Fruit fly (Drosophila melanogaster) whole organism, pupa: Measurements from ENCODE around the gene scyl.

Experiments used
- CG10348 ChIP-seq: fragments of 200-800 bp; sonication (Bioruptor generic); IDR thresholded peaks from 2 replicates; pipeline ENCODE4 v1.3.6; 2022; ENCODE audit warnings: missing biosample characterization, missing genetic modification characterization
- CG12605 ChIP-seq: fragments of 200-800 bp; sonication (Bioruptor generic); IDR thresholded peaks from 2 replicates; pipeline ENCODE4 v1.3.6; 2022; ENCODE audit warnings: missing biosample characterization, missing genetic modification characterization
- CG13204 ChIP-seq: fragments of 200-800 bp; sonication (Bioruptor generic); optimal IDR thresholded peaks from 2 replicates; lab custom pipeline; 2018; ENCODE audit warnings: missing biosample characterization, mild to moderate bottlenecking, missing genetic modification characterization, moderate library complexity
- CG14655 ChIP-seq: fragments of 200-800 bp; sonication (Bioruptor generic); optimal IDR thresholded peaks from 3 replicates; lab custom pipeline; 2017; ENCODE audit warnings: mild to moderate bottlenecking, missing biosample characterization, missing genetic modification reagents, missing genetic modification characterization
- CG15710 ChIP-seq: fragments of 200-800 bp; sonication (Bioruptor generic); optimal IDR thresholded peaks from 2 replicates; lab custom pipeline; 2018; ENCODE audit warnings: missing biosample characterization, mild to moderate bottlenecking, missing genetic modification characterization, moderate library complexity
- CG17806 ChIP-seq: fragments of 200-800 bp; sonication (Bioruptor generic); optimal IDR thresholded peaks from 2 replicates; lab custom pipeline; 2018; ENCODE audit warnings: missing biosample characterization, mild to moderate bottlenecking, missing genetic modification characterization, moderate library complexity
- CG32121 ChIP-seq: fragments of 200-800 bp; sonication (Bioruptor generic); IDR thresholded peaks from 2 replicates; pipeline ENCODE4 v1.3.6; 2022; ENCODE audit warnings: missing biosample characterization, missing genetic modification characterization
- CG34367 ChIP-seq: fragments of 200-800 bp; sonication (Bioruptor generic); optimal IDR thresholded peaks from 2 replicates; lab custom pipeline; 2018; ENCODE audit warnings: missing biosample characterization, mild to moderate bottlenecking, missing genetic modification characterization
- CG4496 ChIP-seq: fragments of 200-800 bp; sonication (Bioruptor generic); IDR thresholded peaks from 3 replicates; pipeline ENCODE4 v1.3.6; 2022; ENCODE audit warnings: missing biosample characterization, missing genetic modification characterization
- CG8159 ChIP-seq: fragments of 200-800 bp; sonication (Bioruptor generic); optimal IDR thresholded peaks from 3 replicates; lab custom pipeline; 2018; ENCODE audit warnings: missing biosample characterization, mild to moderate bottlenecking, missing genetic modification characterization, moderate library complexity
- CG8301 ChIP-seq: fragments of 200-800 bp; sonication (Bioruptor generic); optimal IDR thresholded peaks from 2 replicates; lab custom pipeline; 2018; ENCODE audit warnings: missing biosample characterization, mild to moderate bottlenecking, missing genetic modification characterization
- CG9948 ChIP-seq: fragments of 200-800 bp; sonication (Bioruptor generic); optimal IDR thresholded peaks from 2 replicates; lab custom pipeline; 2018; ENCODE audit warnings: missing biosample characterization, mild to moderate bottlenecking, missing genetic modification characterization, moderate library complexity
- D1 ChIP-seq: fragments of 200-800 bp; sonication (Bioruptor generic); optimal IDR thresholded peaks from 2 replicates; lab custom pipeline; 2018; ENCODE audit warnings: missing biosample characterization, mild to moderate bottlenecking, missing genetic modification characterization, moderate library complexity
- EcR ChIP-seq: fragments of 200-800 bp; sonication (Bioruptor generic); optimal IDR thresholded peaks from 3 replicates; lab custom pipeline; 2019; ENCODE audit warnings: missing biosample characterization, missing genetic modification characterization, mild to moderate bottlenecking, moderate library complexity, missing genetic modification reagents
- Ets98B ChIP-seq: fragments of 200-800 bp; sonication (Bioruptor generic); IDR thresholded peaks from 2 replicates; pipeline ENCODE4 v1.3.6; 2022; ENCODE audit warnings: missing biosample characterization, missing genetic modification characterization
- Pif1A ChIP-seq: fragments of 200-800 bp; sonication (Bioruptor generic); optimal IDR thresholded peaks from 3 replicates; lab custom pipeline; 2016; ENCODE audit warnings: missing biosample characterization, missing genetic modification characterization
- Pif1B ChIP-seq: fragments of 200-800 bp; sonication (Bioruptor generic); optimal IDR thresholded peaks from 3 replicates; lab custom pipeline; 2016; ENCODE audit warnings: missing biosample characterization, missing genetic modification characterization
- Snoo ChIP-seq: fragments of 200-800 bp; sonication (Bioruptor generic); optimal IDR thresholded peaks from 3 replicates; lab custom pipeline; 2017; ENCODE audit warnings: missing biosample characterization, mild to moderate bottlenecking, missing genetic modification characterization, inconsistent platforms
- fd96Ca ChIP-seq: fragments of 200-800 bp; sonication (Bioruptor generic); IDR thresholded peaks from 3 replicates; pipeline ENCODE4 v1.3.6; 2022; ENCODE audit warnings: missing biosample characterization, missing genetic modification characterization
- gl ChIP-seq: fragments of 200-800 bp; sonication (Bioruptor generic); optimal IDR thresholded peaks from 2 replicates; lab custom pipeline; 2018; ENCODE audit warnings: missing biosample characterization, mild to moderate bottlenecking, missing genetic modification characterization
- rn ChIP-seq: fragments of 200-800 bp; sonication (Bioruptor generic); IDR thresholded peaks from 2 replicates; pipeline ENCODE4 v1.3.6; 2022; ENCODE audit warnings: missing biosample characterization, missing genetic modification characterization

The scyl gene

DNA sequence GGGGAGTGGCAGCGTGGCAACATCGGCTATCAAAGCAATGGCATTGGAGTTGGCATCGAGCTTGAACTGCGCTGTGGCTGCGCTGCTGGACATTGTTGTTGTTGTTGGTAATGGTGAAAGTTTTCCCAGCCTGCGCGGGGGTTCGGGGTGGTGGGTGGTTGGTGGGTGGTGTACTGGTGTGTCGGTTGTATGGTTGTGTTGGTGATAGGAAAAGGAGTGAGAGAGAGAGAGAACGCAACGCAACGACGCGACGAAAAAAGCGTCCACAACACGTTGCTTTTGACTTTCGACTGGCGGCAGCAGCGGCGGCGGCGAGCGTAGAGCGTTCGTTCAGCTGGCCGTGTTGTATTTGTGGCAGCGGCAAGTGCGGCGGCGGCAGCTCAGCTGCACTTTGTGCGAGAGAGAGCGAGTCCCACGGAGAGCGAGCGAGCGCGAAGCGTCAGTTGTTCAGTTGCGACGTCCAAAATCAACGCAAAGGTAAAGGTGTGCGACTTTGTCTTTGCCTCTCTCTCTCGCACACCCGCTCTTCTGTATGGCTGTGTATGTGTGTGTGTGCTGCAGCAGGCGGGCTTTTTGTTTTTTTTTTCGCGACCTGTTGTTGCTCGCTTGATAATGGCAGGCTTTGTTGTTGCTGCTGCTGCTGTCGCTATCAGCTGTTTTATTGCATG is 42.5 kb downstream of the scyl start:
- TF ChIP-seq CG12605 (peak; percentile 61; the same call in 1 of the 2 replicates), CG13204 (GFP tag; lab: Kevin White, UChicago) (peak; percentile 95), CG34367 (no peak), CG9948 (no peak), CG10348 (GFP tag; lab: Robert Waterston, UW) (no peak), Ets98B (peak; percentile 66), CG17806 (tag; lab: Kevin White, UChicago) (no peak), gl (tag; lab: Kevin White, UChicago) (no peak), CG8301 (tag; lab: Kevin White, UChicago) (no peak), CG4496 (no peak), CG8159 (tag; lab: Kevin White, UChicago) (no peak), fd96Ca (peak; percentile 64), EcR (GFP tag; lab: Kevin White, UChicago) (peak; percentile 25), CG14655 (GFP tag; lab: Kevin White, UChicago) (no peak), D1 (no peak), CG32121 (GFP tag; lab: Robert Waterston, UW) (peak; percentile 71)
- TF ChIP-seq, all 21 proteins: peak for 6

DNA sequence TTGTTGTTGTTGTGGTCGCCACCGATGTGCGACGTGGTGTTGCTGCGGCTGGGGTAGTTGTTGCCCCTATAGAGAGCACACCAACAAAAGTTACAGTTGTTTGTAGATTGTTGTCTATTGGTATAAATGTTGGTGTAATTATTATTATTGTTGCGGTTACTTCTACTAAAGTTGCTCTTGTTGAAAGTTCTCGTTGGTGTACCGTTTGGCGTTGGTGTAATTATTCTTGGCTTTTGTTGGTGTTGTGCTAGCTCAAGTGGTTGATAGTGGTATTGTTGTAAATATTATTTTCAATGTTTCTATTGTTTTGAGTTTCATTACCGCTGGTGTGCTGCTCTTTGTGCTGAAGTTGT is 43.0 kb downstream of the scyl start:
- TF ChIP-seq fd96Ca: no peak
- no peak for TF ChIP-seq Pif1A (GFP tag; lab: Kevin White, UChicago)
- no peak for TF ChIP-seq CG4496
- TF ChIP-seq, all 21 proteins: peak for 0

DNA sequence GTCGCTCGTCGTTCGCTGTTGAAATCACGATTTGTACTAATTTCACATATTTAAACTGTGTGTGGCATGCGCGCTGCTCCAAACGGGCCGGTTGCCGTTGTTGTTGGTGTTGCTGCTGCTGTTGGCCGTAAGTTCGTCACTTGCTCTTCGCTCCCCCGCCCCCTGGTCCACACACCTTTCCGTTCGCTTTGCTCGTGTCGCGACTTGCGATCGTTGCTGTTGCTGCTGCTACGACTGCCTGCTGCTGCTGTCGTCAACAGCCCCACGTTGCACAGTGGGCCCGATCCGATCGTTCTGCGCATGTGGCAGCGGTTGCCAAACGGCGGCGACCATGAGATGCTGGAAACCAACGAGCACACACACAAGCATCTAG is 43.7 kb downstream of the scyl start, which contains the start of gene Dyro:
Gene Dyro (minus strand): TSS at position 143 of the 373 bp plus-strand sequence.
- TF ChIP-seq CG14655 (GFP tag; lab: Kevin White, UChicago) (no peak), Ets98B (peak; percentile 36; the same call in 1 of the 2 replicates), CG17806 (tag; lab: Kevin White, UChicago) (no peak), CG32121 (GFP tag; lab: Robert Waterston, UW) (peak; percentile 73), CG8159 (tag; lab: Kevin White, UChicago) (no peak), CG10348 (GFP tag; lab: Robert Waterston, UW) (no peak), D1 (no peak), Snoo (tag; lab: Kevin White, UChicago) (no peak), CG8301 (tag; lab: Kevin White, UChicago) (no peak), Pif1B (GFP tag; lab: Kevin White, UChicago) (no peak), CG13204 (GFP tag; lab: Kevin White, UChicago) (peak; percentile 94), gl (tag; lab: Kevin White, UChicago) (no peak), CG12605 (no peak), CG4496 (no peak; the same call in 2 of the 3 replicates), Pif1A (GFP tag; lab: Kevin White, UChicago) (no peak)

DNA sequence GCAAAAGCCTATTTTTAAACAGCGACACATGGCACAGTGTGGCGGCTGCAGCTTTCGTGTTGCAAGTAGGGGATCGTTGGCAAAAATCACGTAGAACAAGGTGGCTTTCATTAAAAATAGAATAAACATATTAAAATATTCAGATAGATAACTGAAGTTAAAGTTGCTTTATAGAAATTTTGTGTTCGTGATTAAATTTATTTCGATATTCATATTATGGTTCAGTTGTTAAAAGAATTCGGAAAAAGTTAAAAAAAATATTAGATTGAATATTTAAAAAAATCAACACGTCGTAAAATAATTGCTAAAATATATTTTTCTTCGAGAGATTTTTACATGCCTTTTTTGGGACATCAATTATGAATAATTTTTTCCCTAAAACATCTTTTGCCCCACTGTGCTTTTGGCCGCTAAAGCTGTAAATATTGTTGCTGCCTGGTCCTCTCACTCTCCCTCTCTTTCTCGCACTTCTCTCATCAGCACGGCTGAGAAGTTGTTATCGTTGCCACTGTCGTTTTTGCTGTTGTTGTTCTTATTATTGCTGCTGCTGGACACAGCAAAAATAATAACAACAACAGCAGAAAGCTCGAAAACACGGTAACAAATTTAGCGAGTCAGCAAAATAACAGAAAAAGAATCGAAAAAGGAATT is 44.2 kb downstream of the scyl start:
- TF ChIP-seq EcR (GFP tag; lab: Kevin White, UChicago) (peak; percentile 5), rn (GFP tag; lab: Robert Waterston, UW) (peak; percentile 61; the same call in 1 of the 2 replicates), Pif1B (GFP tag; lab: Kevin White, UChicago) (peak; percentile 82), gl (tag; lab: Kevin White, UChicago) (peak; percentile 28), CG12605 (peak; percentile 50; the same call in 1 of the 2 replicates), CG8301 (tag; lab: Kevin White, UChicago) (peak; percentile 94), CG10348 (GFP tag; lab: Robert Waterston, UW) (no peak; the same call in 1 of the 2 replicates), D1 (peak; percentile 90), CG32121 (GFP tag; lab: Robert Waterston, UW) (peak; percentile 64), CG4496 (peak; percentile 77), CG34367 (peak; percentile 82), Ets98B (peak; percentile 60), CG14655 (GFP tag; lab: Kevin White, UChicago) (peak; percentile 97), CG13204 (GFP tag; lab: Kevin White, UChicago) (peak; percentile 42), Snoo (tag; lab: Kevin White, UChicago) (peak; percentile 87), CG8159 (tag; lab: Kevin White, UChicago) (peak; percentile 94), CG17806 (tag; lab: Kevin White, UChicago) (peak; percentile 86), CG9948 (peak; percentile 92), CG15710 (tag; lab: Kevin White, UChicago) (peak; percentile 90), fd96Ca (peak; percentile 74; the same call in 1 of the 3 replicates), Pif1A (GFP tag; lab: Kevin White, UChicago) (peak; percentile 89)
- TF ChIP-seq, all 21 proteins: peak for 20

DNA sequence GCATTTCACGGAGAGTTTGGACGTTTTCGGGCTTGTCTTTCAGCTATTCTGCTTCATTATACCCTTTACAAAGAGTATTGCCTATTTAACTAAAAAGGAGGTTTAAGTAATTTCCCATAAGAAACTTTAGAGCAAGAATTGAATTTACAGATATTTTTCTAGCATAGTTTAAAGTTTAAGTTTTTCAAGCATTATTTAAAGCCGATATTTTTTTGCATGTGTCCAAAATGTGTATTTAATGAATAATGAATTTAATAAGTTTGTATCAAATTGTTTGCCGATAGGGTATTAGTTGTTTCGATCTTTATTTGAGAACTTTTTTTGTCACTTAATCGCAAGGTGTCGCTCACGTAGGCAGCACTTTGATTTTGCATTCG is 44.7 kb downstream of the scyl start:
- TF ChIP-seq CG8301 (tag; lab: Kevin White, UChicago) (peak; percentile 92), CG32121 (GFP tag; lab: Robert Waterston, UW) (peak; percentile 62), EcR (GFP tag; lab: Kevin White, UChicago) (no peak), CG14655 (GFP tag; lab: Kevin White, UChicago) (peak; percentile 86), CG8159 (tag; lab: Kevin White, UChicago) (peak; percentile 87), gl (tag; lab: Kevin White, UChicago) (peak; percentile 22), CG15710 (tag; lab: Kevin White, UChicago) (peak; percentile 60), CG17806 (tag; lab: Kevin White, UChicago) (peak; percentile 80), CG34367 (peak; percentile 42), Ets98B (no peak), CG12605 (no peak; the same call in 1 of the 2 replicates), CG10348 (GFP tag; lab: Robert Waterston, UW) (no peak), Pif1B (GFP tag; lab: Kevin White, UChicago) (peak; percentile 71), CG13204 (GFP tag; lab: Kevin White, UChicago) (no peak), Pif1A (GFP tag; lab: Kevin White, UChicago) (peak; percentile 76), rn (GFP tag; lab: Robert Waterston, UW) (0 out of 2 replicates have a peak, but pooled peaks have one; percentile 29), Snoo (tag; lab: Kevin White, UChicago) (peak; percentile 81), D1 (peak; percentile 61), CG9948 (peak; percentile 82), fd96Ca (no peak), CG4496 (peak; percentile 78)
